Worm (Caenorhabditis elegans) whole organism, early embryonic: ENCODE results near the gene ZK930.6.

Source experiments
- B0310.2 ChIP-seq: sonication (generic microtip); optimal IDR thresholded peaks from 2 replicates; lab custom pipeline; 2016; ENCODE audit warnings: mild to moderate bottlenecking, missing genetic modification characterization, missing compliant biosample characterization
- F13C5.2 ChIP-seq: sonication (generic microtip); optimal IDR thresholded peaks from 2 replicates; lab custom pipeline; 2017; ENCODE audit warnings: mild to moderate bottlenecking, missing genetic modification characterization, inconsistent platforms, missing compliant biosample characterization
- aly-1 ChIP-seq: sonication (generic microtip); optimal IDR thresholded peaks from 2 replicates; lab custom pipeline; 2016; ENCODE audit warnings: missing genetic modification characterization, missing compliant biosample characterization
- ama-1 ChIP-seq: fragments of 150-350 bp; optimal IDR thresholded peaks from 2 replicates; lab custom pipeline; 2014
- ceh-13 ChIP-seq: fragments of 200-800 bp; sonication (Bioruptor generic); optimal IDR thresholded peaks from 2 replicates; lab custom pipeline; 2018; ENCODE audit warnings: mild to moderate bottlenecking, missing genetic modification characterization, missing compliant biosample characterization
- ceh-36 ChIP-seq: sonication (generic microtip); optimal IDR thresholded peaks from 2 replicates; lab custom pipeline; 2016; ENCODE audit warnings: missing genetic modification characterization, inconsistent platforms, missing compliant biosample characterization
- ets-7 ChIP-seq: sonication (generic microtip); optimal IDR thresholded peaks from 2 replicates; lab custom pipeline; 2016; ENCODE audit warnings: missing genotype, missing genetic modification characterization, missing compliant biosample characterization
- flt-1 ChIP-seq: fragments of 200-800 bp; sonication (Bioruptor generic); IDR thresholded peaks from 2 replicates; pipeline ENCODE4 v1.3.6; 2022; ENCODE audit warnings: missing genetic modification characterization, missing compliant biosample characterization
- hmbx-1 ChIP-seq: sonication (generic microtip); optimal IDR thresholded peaks from 2 replicates; lab custom pipeline; 2016; ENCODE audit warnings: mild to moderate bottlenecking, missing genetic modification characterization, missing compliant biosample characterization
- hmg-4 ChIP-seq: fragments of 200-800 bp; sonication (Bioruptor generic); optimal IDR thresholded peaks from 2 replicates; lab custom pipeline; 2018; ENCODE audit warnings: mild to moderate bottlenecking, missing genetic modification characterization, missing compliant biosample characterization
- hnd-1 ChIP-seq: sonication (generic microtip); optimal IDR thresholded peaks from 2 replicates; lab custom pipeline; 2016; ENCODE audit warnings: missing genetic modification characterization, missing compliant biosample characterization
- pes-1 ChIP-seq: fragments of 200-800 bp; sonication (Bioruptor generic); IDR thresholded peaks from 2 replicates; pipeline ENCODE4 v1.3.6; 2022; ENCODE audit warnings: missing genetic modification reagents, missing genetic modification characterization, missing compliant biosample characterization
- scrt-1 ChIP-seq: fragments of 200-800 bp; sonication (Bioruptor generic); IDR thresholded peaks from 2 replicates; pipeline ENCODE4 v1.3.6; 2022; ENCODE audit warnings: missing genetic modification characterization, missing compliant biosample characterization
- sea-1 ChIP-seq: fragments of 200-800 bp; sonication (Bioruptor generic); conservative IDR thresholded peaks from 2 replicates; pipeline ENCODE4 v1.3.6; 2022; ENCODE audit warnings: missing genetic modification characterization, missing compliant biosample characterization
- tbx-11 ChIP-seq: fragments of 200-800 bp; sonication (Bioruptor generic); IDR thresholded peaks from 2 replicates; pipeline ENCODE4 v1.3.6; 2022; ENCODE audit warnings: missing genetic modification characterization, missing compliant biosample characterization
- tbx-37 ChIP-seq: fragments of 200-800 bp; sonication (Bioruptor generic); conservative IDR thresholded peaks from 2 replicates; pipeline ENCODE4 v1.3.6; 2022; ENCODE audit warnings: missing genetic modification reagents, missing genetic modification characterization, missing compliant biosample characterization
- tra-4 ChIP-seq: sonication (generic microtip); optimal IDR thresholded peaks from 2 replicates; lab custom pipeline; 2017; ENCODE audit warnings: missing genetic modification characterization, missing compliant biosample characterization

The ZK930.6 gene

DNA sequence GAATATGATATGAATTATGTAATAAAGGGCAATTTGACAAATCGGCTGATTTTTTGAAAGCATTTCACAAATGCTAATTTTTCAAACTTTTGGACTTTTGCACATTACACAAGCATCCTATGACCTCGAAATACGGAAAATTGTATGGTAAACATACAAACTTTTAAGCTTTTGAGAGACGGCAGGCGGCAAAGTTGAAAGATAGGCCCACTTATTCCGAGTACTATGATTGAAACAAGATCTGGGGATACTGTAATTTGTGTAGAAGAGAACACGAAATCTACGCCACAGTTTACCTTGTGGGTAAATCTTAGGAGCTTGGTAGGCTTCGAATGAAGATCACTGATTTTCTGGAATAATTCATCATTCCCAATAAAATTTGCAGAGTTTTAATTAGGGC, at the start of gene ZK930.6:
ZK930.6 (plus strand) TSS at position 301 of the 400 bp plus-strand sequence.
- TF ChIP-seq pes-1 (GFP tag; lab: Robert Waterston, UW): no peak

DNA sequence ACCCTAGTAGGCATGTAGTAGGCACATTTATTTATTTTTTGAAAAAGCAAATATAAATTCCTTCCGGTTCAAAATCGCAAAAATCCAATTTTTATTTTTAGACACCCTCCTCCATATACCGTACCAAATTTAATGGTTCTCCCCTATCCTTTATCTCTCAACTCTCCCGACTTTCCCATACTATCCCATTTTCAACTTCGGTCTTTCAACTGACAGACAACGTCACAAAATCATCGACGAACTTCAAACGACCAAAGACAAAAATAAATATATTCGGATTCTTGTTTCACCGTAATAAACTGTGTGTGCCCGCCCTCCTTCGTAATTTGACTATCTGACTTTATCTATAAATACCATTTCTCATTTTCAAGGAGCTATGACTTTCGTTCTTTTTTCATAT, 48.5 kb upstream of the ZK930.6 start, which contains the start of gene T27D12.6:
T27D12.6 (plus strand) TSS at position 301 of the 400 bp plus-strand sequence.
- TF ChIP-seq pes-1 (GFP tag; lab: Robert Waterston, UW) (no peak), hnd-1 (tag; lab: Kevin White, UChicago) (no peak), F13C5.2 (no peak), ama-1 (lab: Kevin White, UChicago) (no peak), sea-1 (GFP tag; lab: Robert Waterston, UW) (no peak), hmg-4 (GFP tag; lab: Kevin White, UChicago) (no peak), tra-4 (tag; lab: Kevin White, UChicago) (no peak), flt-1 (GFP tag; lab: Robert Waterston, UW) (no peak), hmbx-1 (no peak), ceh-13 (no peak), ets-7 (tag; lab: Kevin White, UChicago) (no peak), tbx-11 (GFP tag; lab: Robert Waterston, UW) (no peak), ceh-36 (tag; lab: Kevin White, UChicago) (no peak)

DNA sequence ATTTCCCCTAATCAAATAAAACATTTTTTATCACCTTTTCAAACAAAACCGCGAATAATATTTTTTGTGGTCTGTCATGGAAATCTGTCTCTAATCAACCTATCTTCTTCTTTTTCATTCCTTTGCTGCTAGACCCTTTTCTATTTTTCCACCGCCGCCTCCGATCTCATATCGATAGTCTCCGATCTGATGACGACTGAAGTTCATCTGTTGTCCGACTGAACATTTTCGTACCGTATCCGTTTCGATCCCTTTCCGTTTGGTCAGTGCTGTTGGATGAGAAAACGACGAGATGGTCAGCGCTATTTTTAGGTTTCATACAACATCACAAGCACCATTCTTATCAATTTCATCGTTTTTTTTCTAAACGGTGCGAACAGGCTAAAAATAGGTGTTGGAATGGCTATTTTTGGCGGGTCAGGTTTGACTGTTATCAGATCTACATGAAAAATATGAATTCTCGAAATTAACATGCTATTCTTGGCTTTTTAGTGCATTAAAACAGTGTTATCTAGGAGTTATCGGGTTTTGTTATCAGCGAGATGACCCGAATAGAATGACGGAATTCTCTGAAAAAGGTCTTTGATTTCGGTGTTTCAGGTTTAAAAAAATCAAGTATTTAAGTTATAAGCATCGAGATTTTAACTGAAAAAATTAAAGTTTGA, 47.1 kb upstream of the ZK930.6 start:
- no peak for TF ChIP-seq F13C5.2
- no peak for TF ChIP-seq hmg-4 (GFP tag; lab: Kevin White, UChicago)
- TF ChIP-seq B0310.2 (tag; lab: Kevin White, UChicago): no peak
- TF ChIP-seq ceh-13: no peak
- TF ChIP-seq tbx-11 (GFP tag; lab: Robert Waterston, UW): no peak
- no peak for TF ChIP-seq scrt-1 (GFP tag; lab: Robert Waterston, UW)
- TF ChIP-seq hnd-1 (tag; lab: Kevin White, UChicago): no peak
- no peak for TF ChIP-seq flt-1 (GFP tag; lab: Robert Waterston, UW)
- no peak for TF ChIP-seq tbx-37 (GFP tag; lab: Robert Waterston, UW)
- no peak for TF ChIP-seq ceh-36 (tag; lab: Kevin White, UChicago)
- no peak for TF ChIP-seq ama-1 (lab: Kevin White, UChicago)
- no peak for TF ChIP-seq hmbx-1
- no peak for TF ChIP-seq pes-1 (GFP tag; lab: Robert Waterston, UW)
- no peak for TF ChIP-seq aly-1 (tag; lab: Kevin White, UChicago)
- TF ChIP-seq tra-4 (tag; lab: Kevin White, UChicago): no peak
- TF ChIP-seq sea-1 (GFP tag; lab: Robert Waterston, UW): no peak

DNA sequence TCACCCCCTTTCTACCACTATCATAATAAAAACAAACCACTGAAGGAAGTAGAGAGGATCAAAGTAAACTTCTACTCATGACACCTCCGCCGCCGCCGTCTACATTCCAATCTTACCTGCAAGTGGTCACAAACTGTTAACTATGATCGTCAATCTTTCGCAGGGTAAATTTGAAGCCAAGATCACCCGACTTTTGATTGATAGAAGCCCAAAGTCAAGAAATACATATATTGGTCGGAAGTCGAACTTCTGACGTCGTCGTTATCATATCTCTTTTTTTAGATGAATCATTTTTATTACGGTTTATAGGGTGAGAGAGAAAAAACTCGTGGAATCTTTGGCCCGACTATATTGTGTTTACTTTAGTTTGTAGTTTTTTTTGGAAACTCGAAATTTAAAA, 45.4 kb upstream of the ZK930.6 start:
- TF ChIP-seq F13C5.2 (no peak), ceh-36 (tag; lab: Kevin White, UChicago) (no peak), ets-7 (tag; lab: Kevin White, UChicago) (no peak), hnd-1 (tag; lab: Kevin White, UChicago) (no peak), sea-1 (GFP tag; lab: Robert Waterston, UW) (no peak), ama-1 (lab: Kevin White, UChicago) (no peak), tbx-37 (GFP tag; lab: Robert Waterston, UW) (no peak), tbx-11 (GFP tag; lab: Robert Waterston, UW) (no peak), tra-4 (tag; lab: Kevin White, UChicago) (no peak), scrt-1 (GFP tag; lab: Robert Waterston, UW) (no peak), hmg-4 (GFP tag; lab: Kevin White, UChicago) (no peak), hmbx-1 (no peak)

DNA sequence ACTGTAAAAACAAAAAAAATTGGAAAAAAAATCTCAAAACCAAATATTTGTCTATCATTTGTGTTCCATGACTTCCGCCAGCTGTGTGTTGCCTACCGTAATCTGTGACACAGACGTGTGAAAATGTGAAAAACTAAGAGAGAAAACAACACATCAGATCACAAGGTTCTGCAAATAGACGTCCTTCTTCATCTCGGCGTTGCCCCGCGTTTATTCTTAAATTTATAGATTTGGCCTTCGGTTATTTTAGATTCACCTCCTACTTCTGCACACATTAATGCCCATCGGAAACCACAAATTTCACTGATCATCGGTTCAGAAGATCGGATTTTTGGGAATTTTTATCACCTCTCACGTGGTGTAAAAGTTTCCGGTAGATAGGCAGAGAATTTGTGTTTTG, 44.6 kb upstream of the ZK930.6 start:
- TF ChIP-seq pes-1 (GFP tag; lab: Robert Waterston, UW) (no peak), B0310.2 (tag; lab: Kevin White, UChicago) (no peak), tbx-37 (GFP tag; lab: Robert Waterston, UW) (no peak), tra-4 (tag; lab: Kevin White, UChicago) (no peak), flt-1 (GFP tag; lab: Robert Waterston, UW) (no peak), hnd-1 (tag; lab: Kevin White, UChicago) (no peak), sea-1 (GFP tag; lab: Robert Waterston, UW) (no peak), ceh-13 (no peak), aly-1 (tag; lab: Kevin White, UChicago) (no peak), ets-7 (tag; lab: Kevin White, UChicago) (no peak), hmbx-1 (no peak), scrt-1 (GFP tag; lab: Robert Waterston, UW) (no peak), hmg-4 (GFP tag; lab: Kevin White, UChicago) (no peak), ceh-36 (tag; lab: Kevin White, UChicago) (no peak), F13C5.2 (no peak), tbx-11 (GFP tag; lab: Robert Waterston, UW) (no peak), ama-1 (lab: Kevin White, UChicago) (no peak)

DNA sequence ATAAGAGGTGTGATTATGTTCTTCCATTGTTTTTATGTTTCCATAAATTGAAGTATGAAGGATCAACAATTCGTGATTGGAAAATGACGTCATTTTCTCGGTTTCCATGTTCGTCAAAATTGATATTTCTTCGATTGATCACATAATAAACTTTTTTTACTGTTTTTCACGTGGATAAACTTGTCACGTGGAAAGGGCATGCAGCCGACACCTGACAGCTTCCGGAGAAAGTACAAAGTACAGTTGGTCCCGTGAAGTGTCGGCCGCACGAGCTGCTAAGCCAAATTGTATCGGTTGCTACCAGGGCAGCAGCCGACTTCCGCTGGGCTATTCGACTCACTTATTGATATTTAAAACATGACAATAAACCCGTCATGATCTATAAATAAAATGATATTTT, 42.1 kb upstream of the ZK930.6 start:
- TF ChIP-seq scrt-1 (GFP tag; lab: Robert Waterston, UW): no peak
- no peak for TF ChIP-seq ceh-36 (tag; lab: Kevin White, UChicago)
- TF ChIP-seq tra-4 (tag; lab: Kevin White, UChicago): no peak
- no peak for TF ChIP-seq aly-1 (tag; lab: Kevin White, UChicago)
- TF ChIP-seq hmg-4 (GFP tag; lab: Kevin White, UChicago): no peak

DNA sequence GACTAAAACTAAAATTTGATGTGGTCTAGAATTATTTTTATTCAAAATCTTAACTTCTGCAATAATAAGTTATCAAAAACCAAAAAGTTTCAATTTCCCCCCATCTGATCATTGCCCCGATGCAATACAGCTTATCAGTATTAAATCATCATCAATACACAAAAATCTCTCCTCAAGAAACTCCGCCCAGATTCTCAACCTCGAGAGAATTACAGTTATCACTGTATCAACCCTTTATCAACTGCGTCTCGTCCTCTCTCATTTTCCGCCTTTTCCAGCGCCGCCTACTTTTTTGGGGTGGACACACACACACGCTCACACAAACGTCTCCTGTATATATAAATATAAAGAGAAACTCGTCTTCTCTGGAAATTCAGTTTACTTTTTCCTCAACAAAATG, 41.4 kb upstream of the ZK930.6 start, which contains the start of gene T27D12.1:
T27D12.1 (plus strand) TSS at position 301 of the 400 bp plus-strand sequence.
- TF ChIP-seq sea-1 (GFP tag; lab: Robert Waterston, UW): no peak
